Fruit fly (Drosophila melanogaster) Kc167 (cell line): ENCODE data around the gene CG17841.

Experiments
- Myc ChIP-seq: fragments of >200 bp; optimal IDR thresholded peaks from 2 replicates; lab custom pipeline; 2017; ENCODE audit warnings: missing external identifiers
- Sin3A ChIP-seq: fragments of >200 bp; optimal IDR thresholded peaks from 2 replicates; lab custom pipeline; 2018; ENCODE audit warnings: missing external identifiers
- h ChIP-seq: fragments of >200 bp; optimal IDR thresholded peaks from 3 replicates; lab custom pipeline; 2018; ENCODE audit warnings: missing external identifiers
- insv ChIP-seq: fragments of >200 bp; optimal IDR thresholded peaks from 3 replicates; lab custom pipeline; 2018; ENCODE audit warnings: missing external identifiers
- psq ChIP-seq: fragments of >200 bp; optimal IDR thresholded peaks from 2 replicates; lab custom pipeline; 2017; ENCODE audit warnings: missing external identifiers
- ttk ChIP-seq: sonication (Bioruptor generic); optimal IDR thresholded peaks from 2 replicates; lab custom pipeline; 2017; ENCODE audit warnings: missing external identifiers

CG17841 gene

dm6 chrX:10367801-10368203, at the start of gene CG17841:
Gene CG17841 (plus strand): TSS chrX:10368052.
- TF ChIP-seq insv (lab: Kevin White, UChicago) = no peak

dm6 chrX:10318416-10318961, 49.4 kb upstream of the CG17841 start:
- TF ChIP-seq ttk = no peak
- no peak for TF ChIP-seq Myc (lab: Kevin White, UChicago)
- no peak for TF ChIP-seq insv (lab: Kevin White, UChicago)
- no peak for TF ChIP-seq psq
- TF ChIP-seq h = no peak
- no peak for TF ChIP-seq Sin3A (lab: Kevin White, UChicago)

- TF ChIP-seq insv (lab: Kevin White, UChicago) (no peak), Sin3A (lab: Kevin White, UChicago) (no peak), ttk (no peak), psq (no peak), Myc (lab: Kevin White, UChicago) (no peak), h (no peak)
These were observed 48.8 kb upstream of the CG17841 start for dm6 chrX:10318962-10319571.

- no peak for TF ChIP-seq psq
- no peak for TF ChIP-seq h
- no peak for TF ChIP-seq Myc (lab: Kevin White, UChicago)
- no peak for TF ChIP-seq insv (lab: Kevin White, UChicago)
- no peak for TF ChIP-seq ttk
- no peak for TF ChIP-seq Sin3A (lab: Kevin White, UChicago)
These were observed 47.4 kb upstream of the CG17841 start for dm6 chrX:10320425-10320978.

dm6 chrX:10322292-10322691, 45.6 kb upstream of the CG17841 start:
- no peak for TF ChIP-seq Myc (lab: Kevin White, UChicago)
- no peak for TF ChIP-seq psq

- TF ChIP-seq psq (no peak), insv (lab: Kevin White, UChicago) (no peak), Sin3A (lab: Kevin White, UChicago) (no peak), ttk (no peak), h (no peak), Myc (lab: Kevin White, UChicago) (no peak)
These were observed 42.9 kb upstream of the CG17841 start for dm6 chrX:10324836-10325566.

- TF ChIP-seq psq = no peak
- TF ChIP-seq insv (lab: Kevin White, UChicago) = no peak
- no peak for TF ChIP-seq ttk
- TF ChIP-seq Sin3A (lab: Kevin White, UChicago) = no peak
- no peak for TF ChIP-seq h
- TF ChIP-seq Myc (lab: Kevin White, UChicago) = no peak
These were observed 42.1 kb upstream of the CG17841 start, which contains the start of gene alpha-Man-Ia for dm6 chrX:10325567-10326345. Gene alpha-Man-Ia (minus strand): TSS chrX:10325958.

- TF ChIP-seq ttk (no peak), h (no peak), Sin3A (lab: Kevin White, UChicago) (no peak), psq (peak; percentile 16), insv (lab: Kevin White, UChicago) (no peak), Myc (lab: Kevin White, UChicago) (no peak)
These were observed 41.5 kb upstream of the CG17841 start, which contains the start of gene CG2909 for dm6 chrX:10326346-10326830. Gene CG2909 (plus strand): TSS chrX:10326464.

dm6 chrX:10329659-10330289, 38.1 kb upstream of the CG17841 start, which contains the start of gene Gip:
Gene Gip (minus strand): TSS chrX:10329872.
- TF ChIP-seq ttk (no peak), insv (lab: Kevin White, UChicago) (no peak), h (no peak)

- TF ChIP-seq Myc (lab: Kevin White, UChicago) (no peak), ttk (no peak), insv (lab: Kevin White, UChicago) (no peak), Sin3A (lab: Kevin White, UChicago) (no peak), h (no peak), psq (no peak)
These were observed 36.1 kb upstream of the CG17841 start, which contains the start of gene CG15306 for dm6 chrX:10331718-10332117. Gene CG15306 (minus strand): TSS chrX:10331818.

- TF ChIP-seq insv (lab: Kevin White, UChicago) = no peak
- no peak for TF ChIP-seq Myc (lab: Kevin White, UChicago)
- TF ChIP-seq h = no peak
- TF ChIP-seq ttk = no peak
- no peak for TF ChIP-seq Sin3A (lab: Kevin White, UChicago)
- no peak for TF ChIP-seq psq
These were observed 34.5 kb upstream of the CG17841 start, which contains the start of gene CG43740 for dm6 chrX:10333352-10333751. Gene CG43740 (plus strand): TSS chrX:10333652.
